Worm (Caenorhabditis elegans): ENCODE measurements around the gene cnt-1.

- TF ChIP-seq bed-2 (GFP tag; IDR thresholded peaks at IDR 0.05) (no peak), ztf-25 (GFP tag; IDR thresholded peaks at IDR 0.05) (0 out of 2 replicates have a peak, but pooled peaks have one; percentile 20), F23B12.7 (tag; optimal IDR thresholded peaks at IDR 0.05; ENCODE audit: insufficient read depth) (no peak), snpc-4 (GFP tag; optimal IDR thresholded peaks at IDR 0.05) (no peak), snpc-4 (tag; optimal IDR thresholded peaks at IDR 0.05) (no peak), madf-8 (GFP tag; conservative IDR thresholded peaks at IDR 0.05) (no peak), unc-62 (GFP tag; optimal IDR thresholded peaks at IDR 0.05) (no peak), F49E8.2 (tag; optimal IDR thresholded peaks at IDR 0.05; ENCODE audit: insufficient read depth) (no peak), chd-7 (tag; optimal IDR thresholded peaks at IDR 0.05) (peak; percentile 36), tbx-9 (tag; optimal IDR thresholded peaks at IDR 0.05; ENCODE audit: borderline replicate concordance) (no peak), D2030.7 (GFP tag; IDR thresholded peaks at IDR 0.05) (no peak)
Measured at ce11 chrII:12054558-12054957, 34.1 kb downstream of the cnt-1 start.

All from whole organism, young adult.